Worm (Caenorhabditis elegans) whole organism, L2 larva: ENCODE data around the gene che-10.

Source experiments
- blmp-1 ChIP-seq: sonication (generic microtip); optimal IDR thresholded peaks from 2 replicates; lab custom pipeline; 2017; ENCODE audit warnings: missing genetic modification characterization, mild to moderate bottlenecking, missing compliant biosample characterization, antibody characterized with exemption, moderate library complexity; ENCODE audit not compliant: insufficient read depth
- ceh-82 ChIP-seq: fragments of 150-350 bp; optimal IDR thresholded peaks from 2 replicates; lab custom pipeline; 2014; ENCODE audit warnings: missing biosample characterization, missing genetic modification characterization
- elt-3 ChIP-seq: sonication (generic microtip); optimal IDR thresholded peaks from 2 replicates; lab custom pipeline; 2017; ENCODE audit warnings: missing biosample characterization, missing genetic modification characterization
- lsy-2 ChIP-seq, 2 experiments: fragments of 150-350 bp in 1 of 2; sonication (generic microtip) in 1 of 2; optimal IDR thresholded peaks; 2 replicates each; lab custom pipeline; 2014 to 2017; ENCODE audit warnings: missing biosample characterization in 2 of 2, missing genetic modification characterization in 2 of 2
- mdl-1 ChIP-seq, 2 experiments: fragments of 150-350 bp in 1 of 2; sonication (generic microtip) in 1 of 2; optimal IDR thresholded peaks; 2 replicates each; lab custom pipeline; 2017; ENCODE audit warnings: missing biosample characterization in 2 of 2, missing genetic modification characterization in 2 of 2
- ztf-4 ChIP-seq: fragments of 150-350 bp; optimal IDR thresholded peaks from 2 replicates; lab custom pipeline; 2014; ENCODE audit warnings: missing biosample characterization, missing genetic modification characterization

DNA sequence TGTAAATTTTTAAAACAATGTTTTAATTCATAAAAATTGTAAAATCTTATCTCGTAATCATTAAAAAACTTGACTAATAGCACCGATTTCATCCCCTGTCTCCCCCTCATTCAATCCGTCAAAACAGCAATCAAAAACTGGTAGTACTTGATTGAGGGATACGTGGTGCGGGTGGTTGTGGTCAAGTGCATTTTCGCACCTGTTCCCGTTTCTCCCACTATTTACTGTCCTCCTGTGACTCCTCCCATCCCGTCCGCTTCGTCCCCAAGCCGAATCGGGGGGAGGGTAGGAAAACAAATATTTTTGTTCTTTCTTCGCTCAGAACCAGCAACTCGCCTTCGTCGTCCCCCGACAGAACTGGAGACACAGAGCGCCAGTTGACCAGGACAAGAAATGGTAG, 10.6 kb upstream of the che-10 start, which contains the start of gene lgc-27:
- no peak for TF ChIP-seq elt-3 (tag; lab: Kevin White, UChicago)
- no peak for TF ChIP-seq lsy-2 (tag; optimal IDR thresholded peaks at IDR 0.05; lab: Kevin White, UChicago)
- no peak for TF ChIP-seq blmp-1 (tag; lab: Kevin White, UChicago)
- no peak for TF ChIP-seq ztf-4 (tag; lab: Kevin White, UChicago)
- no peak for TF ChIP-seq ceh-82 (tag; lab: Kevin White, UChicago)
- no peak for TF ChIP-seq mdl-1 (tag; optimal IDR thresholded peaks at IDR 0.05; lab: Kevin White, UChicago)
